In the genomic region with DNA sequence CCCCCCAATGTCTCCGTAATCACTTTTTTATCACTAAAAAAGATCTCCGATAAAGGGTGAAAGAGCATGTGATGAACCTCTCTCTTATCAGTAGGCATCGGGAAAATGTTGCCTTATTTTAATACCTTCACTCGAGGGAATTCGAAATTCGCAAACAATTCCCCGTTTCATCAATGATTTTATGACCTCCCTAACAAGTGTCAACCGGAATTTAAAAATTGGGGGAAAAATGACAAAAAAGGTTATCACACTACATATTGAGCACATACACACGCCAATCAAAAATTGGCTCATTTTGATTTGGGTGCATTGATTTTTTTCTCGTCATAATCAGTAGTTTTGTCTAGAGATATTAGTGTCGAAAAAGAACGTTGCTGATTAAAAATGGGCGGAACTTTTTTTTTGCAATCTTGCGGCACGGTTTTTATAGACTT, we compare ENCODE assay signal across 1 worm cellular context.
TF ChIP-seq lines count a peak whose summit lies in the region.

No protein-coding gene starts in this region.

TF ChIP-seq in whole organism, L1 larva, 84 proteins besides CTCF, POLR2A, EP300 and RAD21 (continued from another document):
- no peak for TF ChIP-seq mef-2 (tag; optimal IDR thresholded peaks at IDR 0.05; lab: Kevin White, UChicago)
- no peak for TF ChIP-seq F16B12.6 (tag; optimal IDR thresholded peaks at IDR 0.05; lab: Kevin White, UChicago)
- TF ChIP-seq unc-130 (tag; optimal IDR thresholded peaks at IDR 0.05; lab: Kevin White, UChicago), result no peak
- TF ChIP-seq ztf-4 (tag; optimal IDR thresholded peaks at IDR 0.05; lab: Kevin White, UChicago), result no peak
- no peak for TF ChIP-seq unc-98 (GFP tag; IDR thresholded peaks at IDR 0.05; lab: Robert Waterston, UW)
- no peak for TF ChIP-seq nhr-85 (tag; lab: Kevin White, UChicago)
- no peak for TF ChIP-seq sox-4 (tag; optimal IDR thresholded peaks at IDR 0.05; lab: Kevin White, UChicago)
- TF ChIP-seq pag-3 (tag; optimal IDR thresholded peaks at IDR 0.05; lab: Kevin White, UChicago; ENCODE audit: borderline replicate concordance, insufficient read depth), result no peak
- no peak for TF ChIP-seq nhr-12 (tag; optimal IDR thresholded peaks at IDR 0.05; lab: Kevin White, UChicago)
- TF ChIP-seq nhr-11 (tag; optimal IDR thresholded peaks at IDR 0.05; lab: Kevin White, UChicago), result no peak
- no peak for TF ChIP-seq fkh-4 (tag; optimal IDR thresholded peaks at IDR 0.05; lab: Kevin White, UChicago; ENCODE audit: borderline replicate concordance)
- no peak for TF ChIP-seq ceh-63 (GFP tag; optimal IDR thresholded peaks at IDR 0.05; lab: Kevin White, UChicago)
- TF ChIP-seq tbx-2 (tag; optimal IDR thresholded peaks at IDR 0.05; lab: Kevin White, UChicago), result no peak
- no peak for TF ChIP-seq unc-86 (tag; optimal IDR thresholded peaks at IDR 0.05; lab: Kevin White, UChicago)
- TF ChIP-seq nhr-76 (tag; optimal IDR thresholded peaks at IDR 0.05; lab: Kevin White, UChicago), result no peak
